Worm (Caenorhabditis elegans): ENCODE data around the gene his-35.

- TF ChIP-seq snpc-4 (GFP tag; optimal IDR thresholded peaks at IDR 0.05) (no peak), snpc-4 (tag; optimal IDR thresholded peaks at IDR 0.05) (no peak), ama-1 (optimal IDR thresholded peaks at IDR 0.05) (no peak), ama-1 (GFP tag; optimal IDR thresholded peaks at IDR 0.05) (no peak), nfyb-1 (GFP tag; IDR thresholded peaks at IDR 0.05) (no peak), attf-6 (GFP tag; IDR thresholded peaks at IDR 0.05) (no peak), lin-40 (tag; optimal IDR thresholded peaks at IDR 0.05) (no peak), nhr-179 (tag; optimal IDR thresholded peaks at IDR 0.05) (no peak), let-607 (tag; optimal IDR thresholded peaks at IDR 0.05) (no peak), Y56A3A.18 (GFP tag; IDR thresholded peaks at IDR 0.05) (no peak), D2030.7 (GFP tag; IDR thresholded peaks at IDR 0.05) (no peak)
These were observed 43.5 kb upstream of the his-35 start for ce11 chrV:9588574-9588973.

Data from whole organism, young adult.